Worm (Caenorhabditis elegans): ENCODE results near the gene Y22D7AL.10.

- TF ChIP-seq ceh-36 (tag; optimal IDR thresholded peaks at IDR 0.05) (no peak), hmg-4 (GFP tag; optimal IDR thresholded peaks at IDR 0.05) (no peak), pes-1 (GFP tag; IDR thresholded peaks at IDR 0.05) (peak; percentile 69), flt-1 (GFP tag; IDR thresholded peaks at IDR 0.05) (peak; percentile 48; the same call in 1 of the 2 replicates), hmbx-1 (tag; optimal IDR thresholded peaks at IDR 0.05) (no peak), tbx-11 (GFP tag; IDR thresholded peaks at IDR 0.05) (peak; percentile 53; the same call in 1 of the 2 replicates), tbx-37 (GFP tag; conservative IDR thresholded peaks at IDR 0.05) (no peak), ama-1 (optimal IDR thresholded peaks at IDR 0.05) (no peak)
Observed at ce11 chrIII:1600670-1601194, 18.0 kb downstream of the Y22D7AL.10 start, which contains the start of gene sms-3.

All from whole organism, early embryonic.